Worm (Caenorhabditis elegans) whole organism, L2 larva: ENCODE data around the gene mrps-10.

Source experiments
- ama-1 ChIP-seq: fragments of 150-350 bp; optimal IDR thresholded peaks from 2 replicates; lab custom pipeline; 2018; ENCODE audit warnings: inconsistent platforms
- blmp-1 ChIP-seq: sonication (generic microtip); optimal IDR thresholded peaks from 2 replicates; lab custom pipeline; 2017; ENCODE audit warnings: missing genetic modification characterization, mild to moderate bottlenecking, missing compliant biosample characterization, antibody characterized with exemption, moderate library complexity; ENCODE audit not compliant: insufficient read depth
- sma-9 ChIP-seq, 2 experiments: fragments of 150-350 bp in 1 of 2; sonication (generic microtip) in 1 of 2; optimal IDR thresholded peaks; 2 replicates each; lab custom pipeline; 2014 to 2016; ENCODE audit warnings: missing genetic modification characterization in 2 of 2, mild to moderate bottlenecking in 1 of 2, missing biosample characterization in 1 of 2, missing compliant biosample characterization in 1 of 2, missing genetic modification reagents in 1 of 2, moderate library complexity in 1 of 2

DNA sequence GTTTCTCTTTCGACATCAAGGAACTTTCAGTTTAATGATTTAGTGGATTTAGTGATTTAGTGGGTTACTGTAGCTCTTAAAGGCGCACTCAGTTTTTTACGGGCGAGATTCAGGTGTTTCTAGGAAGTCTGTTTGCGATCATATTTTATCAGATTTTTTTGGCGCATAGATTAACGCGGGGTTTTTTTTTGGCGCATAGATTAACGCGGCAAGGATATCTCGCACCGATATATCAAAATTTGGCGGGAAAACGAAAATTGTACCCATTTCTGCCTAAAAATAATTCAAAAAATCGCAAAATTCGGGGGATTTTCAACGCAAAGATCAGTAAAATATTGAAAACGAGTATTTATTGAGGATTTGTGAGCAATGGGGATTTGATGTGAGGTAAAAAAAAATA is 45.7 kb upstream of the mrps-10 start:
- TF ChIP-seq ama-1, result no peak
- TF ChIP-seq sma-9 (GFP tag; optimal IDR thresholded peaks at IDR 0.05; lab: Kevin White, UChicago), result no peak
- TF ChIP-seq sma-9 (tag; optimal IDR thresholded peaks at IDR 0.05; lab: Kevin White, UChicago), result no peak
- no peak for TF ChIP-seq blmp-1 (tag; lab: Kevin White, UChicago)
